Worm (Caenorhabditis elegans): ENCODE results near the gene F23F1.2.

F23F1.2 gene

DNA sequence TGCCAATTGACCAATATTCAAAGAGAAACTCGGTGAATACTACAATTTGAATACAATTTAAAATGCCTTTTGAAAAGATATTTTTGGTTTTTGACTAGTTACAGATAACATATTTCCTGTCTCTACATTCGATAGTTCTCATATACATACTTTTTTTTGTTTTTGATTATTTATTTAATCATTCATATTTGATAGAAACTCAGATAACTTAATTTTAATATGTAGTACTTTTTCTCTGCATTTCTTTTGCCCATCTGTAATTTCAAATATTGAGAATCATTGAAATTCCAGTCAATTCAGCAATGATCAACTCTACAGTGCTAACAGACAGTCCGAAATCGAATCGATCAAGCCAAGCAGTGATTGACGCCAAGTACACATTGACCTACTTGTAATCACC is 27.0 kb downstream of the F23F1.2 start, which contains the start of gene C23H3.2:
C23H3.2 (plus strand) TSS at position 301 of the 400 bp plus-strand sequence.
- no peak for TF ChIP-seq nhr-48 (tag; optimal IDR thresholded peaks at IDR 0.05)
- TF ChIP-seq nhr-77 (tag; optimal IDR thresholded peaks at IDR 0.05): no peak
- TF ChIP-seq nhr-28 (tag; optimal IDR thresholded peaks at IDR 0.05): no peak
- no peak for TF ChIP-seq zip-11 (GFP tag; IDR thresholded peaks at IDR 0.05)
- no peak for TF ChIP-seq ceh-28 (tag; optimal IDR thresholded peaks at IDR 0.05)
- no peak for TF ChIP-seq nhr-76 (tag; optimal IDR thresholded peaks at IDR 0.05)
- no peak for TF ChIP-seq set-16 (GFP tag; IDR thresholded peaks at IDR 0.05)
- TF ChIP-seq duxl-1 (tag; optimal IDR thresholded peaks at IDR 0.05; ENCODE audit: poor library complexity): no peak
- TF ChIP-seq snpc-4 (tag; optimal IDR thresholded peaks at IDR 0.05): no peak
- TF ChIP-seq R02D3.7 (tag; optimal IDR thresholded peaks at IDR 0.05): no peak

DNA sequence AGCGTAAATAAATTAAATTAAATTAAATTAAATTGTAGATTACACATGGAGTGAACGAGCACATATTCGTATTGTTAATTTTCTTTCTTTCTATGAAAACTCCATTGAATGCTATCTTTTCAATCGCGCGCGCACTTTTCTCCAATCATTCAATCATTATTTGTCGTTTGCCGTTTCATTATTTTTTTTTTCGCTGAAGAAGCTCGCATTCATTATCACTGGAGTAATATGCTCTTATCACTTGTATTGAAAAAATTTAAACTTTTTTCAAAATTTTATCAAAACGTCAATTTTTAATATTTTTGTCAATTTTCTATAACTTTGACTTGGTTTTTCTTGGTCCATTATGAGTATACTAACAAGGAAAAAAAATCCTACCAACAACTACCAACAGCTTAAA is 31.5 kb downstream of the F23F1.2 start:
- TF ChIP-seq dpl-1 (GFP tag; optimal IDR thresholded peaks at IDR 0.05) (no peak), dmd-9 (GFP tag; IDR thresholded peaks at IDR 0.05) (no peak), snpc-4 (tag; optimal IDR thresholded peaks at IDR 0.05) (no peak), dmd-6 (GFP tag; IDR thresholded peaks at IDR 0.05) (peak; percentile 32; the same call in 1 of the 2 replicates), pqm-1 (tag; optimal IDR thresholded peaks at IDR 0.05) (peak; percentile 31), mdt-29 (GFP tag; IDR thresholded peaks at IDR 0.05) (no peak), dve-1 (tag; optimal IDR thresholded peaks at IDR 0.05; ENCODE audit: insufficient read depth) (peak; percentile 13), aha-1 (tag) (no peak)

DNA sequence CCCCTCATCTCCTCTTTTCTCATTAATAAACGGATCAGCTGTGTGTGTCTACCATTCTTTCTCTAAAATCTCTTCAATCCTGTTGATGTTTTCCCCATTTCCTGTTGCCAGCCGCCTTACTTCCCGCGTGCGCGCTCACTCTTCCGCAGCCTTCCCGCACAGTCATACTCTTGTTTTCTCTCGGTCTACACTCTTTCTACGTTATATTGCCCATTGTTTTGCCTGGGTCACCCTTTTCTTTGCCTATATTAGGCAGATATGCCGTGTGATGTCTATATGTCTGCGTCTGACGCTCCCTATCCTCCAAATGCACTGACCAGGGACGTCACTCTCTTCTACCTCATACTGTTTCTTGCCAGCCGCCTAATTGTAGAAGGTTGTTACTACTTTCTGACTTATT is 32.3 kb downstream of the F23F1.2 start:
- TF ChIP-seq unc-39 (tag; optimal IDR thresholded peaks at IDR 0.05) (no peak), pqm-1 (tag; optimal IDR thresholded peaks at IDR 0.05) (no peak), zip-11 (GFP tag; IDR thresholded peaks at IDR 0.05) (no peak), F10B5.3 (tag; optimal IDR thresholded peaks at IDR 0.05) (no peak), hlh-11 (tag; optimal IDR thresholded peaks at IDR 0.05) (peak; percentile 82), F37D6.2 (tag; optimal IDR thresholded peaks at IDR 0.05) (no peak), saeg-2 (GFP tag; IDR thresholded peaks at IDR 0.05) (no peak), spr-3 (GFP tag; optimal IDR thresholded peaks at IDR 0.05) (no peak), nhr-77 (tag; optimal IDR thresholded peaks at IDR 0.05) (no peak), aly-2 (tag; optimal IDR thresholded peaks at IDR 0.05) (no peak), nhr-42 (GFP tag; IDR thresholded peaks at IDR 0.05) (no peak), ceh-44 (GFP tag; IDR thresholded peaks at IDR 0.05) (no peak), daf-16 (GFP tag; optimal IDR thresholded peaks at IDR 0.05) (no peak), daf-16 (tag; optimal IDR thresholded peaks at IDR 0.05) (peak; percentile 19), nhr-11 (tag; optimal IDR thresholded peaks at IDR 0.05) (peak; percentile 2), rbr-2 (tag; optimal IDR thresholded peaks at IDR 0.05) (peak; percentile 28), Y48G9A.11 (GFP tag; IDR thresholded peaks at IDR 0.05) (no peak), nhr-111 (GFP tag; optimal IDR thresholded peaks at IDR 0.05) (no peak), nhr-76 (tag; optimal IDR thresholded peaks at IDR 0.05) (no peak), zag-1 (tag; optimal IDR thresholded peaks at IDR 0.05) (no peak), skn-1 (tag; optimal IDR thresholded peaks at IDR 0.05) (no peak), T20F7.1 (GFP tag; optimal IDR thresholded peaks at IDR 0.05) (no peak), egl-43 (GFP tag; IDR thresholded peaks at IDR 0.05) (no peak), tag-97 (GFP tag; IDR thresholded peaks at IDR 0.05) (no peak), madf-9 (GFP tag; conservative IDR thresholded peaks at IDR 0.05) (peak; percentile 71), lsy-2 (tag; optimal IDR thresholded peaks at IDR 0.05) (no peak), jun-1 (tag; optimal IDR thresholded peaks at IDR 0.05) (no peak), lin-39 (tag; optimal IDR thresholded peaks at IDR 0.05) (no peak), set-16 (GFP tag; IDR thresholded peaks at IDR 0.05) (no peak), pha-4 (GFP tag; IDR thresholded peaks at IDR 0.05) (no peak), pha-4 (tag; optimal IDR thresholded peaks at IDR 0.05) (no peak), ama-1 (optimal IDR thresholded peaks at IDR 0.05) (no peak), aha-1 (tag) (peak; percentile 86), zfp-3 (GFP tag; conservative IDR thresholded peaks at IDR 0.05) (no peak), D1046.2 (GFP tag; IDR thresholded peaks at IDR 0.05) (no peak), mdl-1 (tag; optimal IDR thresholded peaks at IDR 0.05) (peak; percentile 27 to 84), nhr-6 (tag; optimal IDR thresholded peaks at IDR 0.05) (peak; percentile 17), dve-1 (tag; optimal IDR thresholded peaks at IDR 0.05; ENCODE audit: insufficient read depth) (peak; percentile 43), sdz-12 (GFP tag; optimal IDR thresholded peaks at IDR 0.05) (no peak), nhr-48 (tag; optimal IDR thresholded peaks at IDR 0.05) (peak; percentile 44)

All from whole organism, L4 larva.